Fruit fly (Drosophila melanogaster): Measurements from ENCODE around the gene CG7239.

DNA sequence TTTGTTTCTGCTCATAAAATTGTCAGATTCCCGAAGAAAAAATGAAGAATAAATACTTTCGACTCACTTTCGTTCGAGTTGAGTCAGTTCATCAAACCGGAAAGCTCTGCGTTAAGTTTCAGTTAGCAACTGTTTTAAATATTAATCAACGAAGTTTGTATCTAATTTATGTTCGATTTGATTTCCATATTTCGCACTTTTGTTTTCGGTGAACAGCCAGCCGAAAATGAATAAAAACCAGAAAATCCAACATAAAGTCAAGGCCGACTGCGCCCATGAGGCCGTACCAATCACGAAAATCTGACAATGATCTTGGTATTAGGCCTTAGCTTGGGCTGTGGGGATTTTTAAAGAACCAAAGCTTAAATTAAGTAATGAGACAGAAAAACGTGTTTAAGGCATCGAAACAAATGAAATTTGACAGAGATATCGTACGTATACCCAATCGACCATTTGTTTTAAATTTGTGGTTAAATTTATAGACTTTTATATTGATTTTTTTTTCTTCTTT, 35.5 kb upstream of the CG7239 start:
- no peak for TF ChIP-seq CG8301 (tag; optimal IDR thresholded peaks at IDR 0.05)
- no peak for TF ChIP-seq fd96Ca (GFP tag; IDR thresholded peaks at IDR 0.05)
- TF ChIP-seq Pif1A (GFP tag; optimal IDR thresholded peaks at IDR 0.05), result no peak
- TF ChIP-seq CG15710 (tag; optimal IDR thresholded peaks at IDR 0.05), result no peak
- TF ChIP-seq CG9948 (tag; optimal IDR thresholded peaks at IDR 0.05), result no peak
- TF ChIP-seq Snoo (tag; optimal IDR thresholded peaks at IDR 0.05), result no peak
- no peak for TF ChIP-seq CG17806 (tag; optimal IDR thresholded peaks at IDR 0.05)
- TF ChIP-seq CG34367 (tag; optimal IDR thresholded peaks at IDR 0.05), result no peak
